Worm (Caenorhabditis elegans) whole organism, mixed stage, embryonic: ENCODE measurements around the gene clec-123.
"Not testable (repeated sequence)": the region's sequence is repeated elsewhere in the genome, so short reads cannot be mapped to it uniquely, and the experiment has no call there.

ENCODE experiments used
- M03D4.4 ChIP-seq: sonication (generic microtip); optimal IDR thresholded peaks from 2 replicates; lab custom pipeline; 2017; ENCODE audit warnings: mild to moderate bottlenecking, missing genetic modification characterization, missing compliant biosample characterization
- blmp-1 ChIP-seq: fragments of 150-350 bp; optimal IDR thresholded peaks from 2 replicates; lab custom pipeline; 2014; ENCODE audit warnings: missing biosample characterization, missing genetic modification characterization
- ceh-39 ChIP-seq: fragments of 150-350 bp; optimal IDR thresholded peaks from 2 replicates; lab custom pipeline; 2014; ENCODE audit warnings: missing biosample characterization, missing genetic modification characterization
- ceh-43 ChIP-seq: fragments of 200-800 bp; sonication (Bioruptor generic); optimal IDR thresholded peaks from 2 replicates; lab custom pipeline; 2018; ENCODE audit warnings: mild to moderate bottlenecking, missing genetic modification characterization, moderate library complexity, missing compliant biosample characterization
- ceh-83 ChIP-seq: fragments of 200-800 bp; sonication (Bioruptor generic); optimal IDR thresholded peaks from 2 replicates; lab custom pipeline; 2018; ENCODE audit warnings: mild to moderate bottlenecking, missing genetic modification characterization, missing compliant biosample characterization
- ces-1 ChIP-seq: fragments of 150-350 bp; optimal IDR thresholded peaks from 2 replicates; lab custom pipeline; 2014; ENCODE audit warnings: missing biosample characterization, missing genetic modification reagents, missing genetic modification characterization
- cnd-1 ChIP-seq: fragments of 200-800 bp; sonication (Bioruptor generic); optimal IDR thresholded peaks from 2 replicates; lab custom pipeline; 2018; ENCODE audit warnings: mild to moderate bottlenecking, missing genetic modification characterization, missing compliant biosample characterization
- drap-1 ChIP-seq: fragments of 200-800 bp; sonication (Bioruptor generic); optimal IDR thresholded peaks from 3 replicates; lab custom pipeline; 2018; ENCODE audit warnings: mild to moderate bottlenecking, missing genetic modification characterization, missing compliant biosample characterization
- elt-1 ChIP-seq: sonication (generic microtip); optimal IDR thresholded peaks from 2 replicates; lab custom pipeline; 2017; ENCODE audit warnings: missing genetic modification characterization, mild to moderate bottlenecking, missing compliant biosample characterization, antibody characterized with exemption, moderate library complexity, borderline replicate concordance; ENCODE audit not compliant: insufficient read depth
- ham-2 ChIP-seq: fragments of 200-800 bp; sonication (Bioruptor generic); optimal IDR thresholded peaks from 2 replicates; lab custom pipeline; 2018; ENCODE audit warnings: mild to moderate bottlenecking, missing genetic modification characterization, missing compliant biosample characterization
- hlh-1 ChIP-seq: fragments of 150-350 bp; optimal IDR thresholded peaks from 2 replicates; lab custom pipeline; 2014; ENCODE audit warnings: missing biosample characterization, missing genetic modification reagents, missing genetic modification characterization
- lin-13 ChIP-seq: fragments of 150-350 bp; optimal IDR thresholded peaks from 2 replicates; lab custom pipeline; 2014; ENCODE audit warnings: missing biosample characterization, missing genetic modification characterization
- lin-32 ChIP-seq: fragments of 200-800 bp; sonication (Bioruptor generic); optimal IDR thresholded peaks from 2 replicates; lab custom pipeline; 2018; ENCODE audit warnings: mild to moderate bottlenecking, missing genetic modification characterization, missing compliant biosample characterization
- lsy-2 ChIP-seq: fragments of 150-350 bp; optimal IDR thresholded peaks from 2 replicates; lab custom pipeline; 2014; ENCODE audit warnings: missing biosample characterization, missing genetic modification characterization
- mep-1 ChIP-seq: fragments of 150-350 bp; optimal IDR thresholded peaks from 2 replicates; lab custom pipeline; 2017; ENCODE audit warnings: missing biosample characterization, missing genetic modification reagents, missing genetic modification characterization, inconsistent platforms
- nhr-12 ChIP-seq: fragments of 150-350 bp; optimal IDR thresholded peaks from 2 replicates; lab custom pipeline; 2014; ENCODE audit warnings: missing biosample characterization, missing genetic modification characterization
- nhr-2 ChIP-seq: fragments of 150-350 bp; optimal IDR thresholded peaks from 2 replicates; lab custom pipeline; 2014; ENCODE audit warnings: missing biosample characterization, missing genetic modification characterization
- nhr-237 ChIP-seq: fragments of 150-350 bp; optimal IDR thresholded peaks from 2 replicates; lab custom pipeline; 2014; ENCODE audit warnings: missing biosample characterization, missing genetic modification characterization
- nhr-28 ChIP-seq: fragments of 150-350 bp; optimal IDR thresholded peaks from 2 replicates; lab custom pipeline; 2014; ENCODE audit warnings: missing biosample characterization, missing genetic modification characterization
- nhr-76 ChIP-seq: sonication (generic microtip); optimal IDR thresholded peaks from 2 replicates; lab custom pipeline; 2017; ENCODE audit warnings: missing biosample characterization, missing genetic modification characterization
- pha-4 ChIP-seq: fragments of 150-350 bp; optimal IDR thresholded peaks from 2 replicates; lab custom pipeline; 2018; ENCODE audit warnings: missing biosample characterization, missing genetic modification reagents, missing genetic modification characterization
- sem-2 ChIP-seq: fragments of 200-800 bp; sonication (Bioruptor generic); optimal IDR thresholded peaks from 2 replicates; lab custom pipeline; 2018; ENCODE audit warnings: mild to moderate bottlenecking, missing genetic modification characterization, missing compliant biosample characterization
- snpc-4 ChIP-seq: fragments of 150-350 bp; optimal IDR thresholded peaks from 2 replicates; lab custom pipeline; 2014; ENCODE audit warnings: missing biosample characterization, missing genetic modification characterization
- sptf-1 ChIP-seq: sonication (generic microtip); optimal IDR thresholded peaks from 2 replicates; lab custom pipeline; 2017; ENCODE audit warnings: mild to moderate bottlenecking, missing genetic modification characterization, moderate library complexity, missing compliant biosample characterization
- tbx-8 ChIP-seq: fragments of 200-800 bp; sonication (Bioruptor generic); optimal IDR thresholded peaks from 2 replicates; lab custom pipeline; 2018; ENCODE audit warnings: mild to moderate bottlenecking, missing genetic modification characterization, moderate library complexity, missing compliant biosample characterization
- unc-120 ChIP-seq: sonication (generic microtip); optimal IDR thresholded peaks from 2 replicates; lab custom pipeline; 2017; ENCODE audit warnings: missing genetic modification characterization, missing compliant biosample characterization; ENCODE audit not compliant: poor library complexity, severe bottlenecking
- unc-39 ChIP-seq: fragments of 150-350 bp; optimal IDR thresholded peaks from 2 replicates; lab custom pipeline; 2014; ENCODE audit warnings: missing biosample characterization, missing genetic modification characterization
- unc-62 ChIP-seq: fragments of 150-350 bp; optimal IDR thresholded peaks from 2 replicates; lab custom pipeline; 2014; ENCODE audit warnings: missing biosample characterization, missing genetic modification reagents, missing genetic modification characterization
- ztf-11 ChIP-seq: fragments of 150-350 bp; optimal IDR thresholded peaks from 2 replicates; lab custom pipeline; 2014; ENCODE audit warnings: missing biosample characterization, missing genetic modification characterization

clec-123 gene

DNA sequence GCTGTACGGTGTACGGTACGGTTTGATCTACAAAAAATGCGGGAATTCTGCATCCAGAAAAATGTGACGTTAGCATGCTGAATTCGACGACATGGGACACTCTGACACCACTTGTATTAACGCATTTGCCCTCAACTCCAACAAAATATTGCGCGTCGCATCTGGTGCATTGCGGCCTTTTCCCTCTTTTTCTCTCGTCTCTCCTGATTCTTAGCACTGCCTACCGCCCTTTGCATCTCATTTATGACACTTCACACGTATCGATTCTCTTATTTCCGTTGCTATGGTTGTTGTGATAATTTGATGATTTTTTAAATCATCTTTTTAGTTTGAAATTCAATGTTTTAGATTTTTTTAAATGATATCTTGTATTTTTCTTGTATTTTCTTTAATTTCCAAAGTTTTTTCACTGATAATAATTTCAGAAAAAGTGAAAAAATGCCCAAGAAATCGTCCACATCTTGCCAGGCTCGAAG lies 4.9 kb downstream of the clec-123 start, which contains the start of gene T10D4.6:
Gene T10D4.6, plus strand, starts transcription at position 426 of the 476 bp plus-strand sequence.
- TF ChIP-seq drap-1 = no peak
- peak; percentile 18 for TF ChIP-seq hlh-1 (tag; lab: Kevin White, UChicago)
- peak; percentile 30 for TF ChIP-seq sptf-1 (tag; lab: Kevin White, UChicago)
- no peak for TF ChIP-seq ces-1 (GFP tag; lab: Kevin White, UChicago)
- TF ChIP-seq ztf-11 (tag; lab: Kevin White, UChicago) = no peak
- TF ChIP-seq unc-62 (GFP tag; lab: Kevin White, UChicago) = peak; percentile 28
- peak; percentile 53 for TF ChIP-seq mep-1 (tag; lab: Kevin White, UChicago)
- no peak for TF ChIP-seq snpc-4
- no peak for TF ChIP-seq M03D4.4
- peak; percentile 33 for TF ChIP-seq pha-4 (tag; lab: Kevin White, UChicago)
- peak; percentile 9 for TF ChIP-seq ceh-39 (tag; lab: Kevin White, UChicago)
- peak; percentile 17 for TF ChIP-seq lin-13 (tag; lab: Kevin White, UChicago)

- TF ChIP-seq lsy-2 (tag; lab: Kevin White, UChicago) (no peak), nhr-2 (tag; lab: Kevin White, UChicago) (no peak), nhr-12 (tag; lab: Kevin White, UChicago) (no peak), ham-2 (no peak), blmp-1 (tag; lab: Kevin White, UChicago) (no peak), ceh-83 (GFP tag; lab: Kevin White, UChicago) (no peak), tbx-8 (GFP tag; lab: Kevin White, UChicago) (no peak), cnd-1 (tag; lab: Kevin White, UChicago) (no peak), sem-2 (no peak), drap-1 (no peak)
- TF ChIP-seq, all 35 proteins: peak for 0
These were observed 9.2 kb downstream of the clec-123 start, which contains the start of gene srh-71 for ce11 chrII:3123206-3123605. srh-71 (plus strand) TSS chrII:3123506.

DNA sequence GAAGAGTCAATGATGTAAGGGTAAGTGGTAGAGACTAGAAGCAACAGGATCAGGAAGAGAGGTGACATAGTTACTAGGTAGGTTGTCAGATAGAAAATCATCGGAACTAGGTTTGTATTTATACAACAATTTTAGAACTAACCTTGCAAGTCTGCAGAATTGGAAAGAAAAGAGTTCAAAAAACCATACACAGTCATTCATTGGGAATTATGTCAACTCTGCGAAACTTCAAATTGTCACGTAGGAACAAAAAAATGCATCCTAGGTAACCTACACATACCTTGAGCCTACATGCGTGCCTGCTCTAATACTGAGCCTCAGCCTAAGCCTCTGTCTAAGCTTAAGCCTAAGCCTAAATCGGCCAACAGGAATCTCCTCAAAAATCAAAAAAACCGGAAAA lies 12.3 kb downstream of the clec-123 start, which contains the start of gene ins-19:
Gene ins-19, minus strand, starts transcription at position 101 of the 400 bp plus-strand sequence.
- TF ChIP-seq lsy-2 (tag; lab: Kevin White, UChicago) (no peak), elt-1 (tag; lab: Kevin White, UChicago) (no peak), ceh-43 (GFP tag; lab: Kevin White, UChicago) (no peak), hlh-1 (tag; lab: Kevin White, UChicago) (no peak), ztf-11 (tag; lab: Kevin White, UChicago) (no peak)

- not testable (repeated sequence) for TF ChIP-seq nhr-2 (tag; lab: Kevin White, UChicago); ceh-39 (tag; lab: Kevin White, UChicago); unc-62 (GFP tag; lab: Kevin White, UChicago)
These were observed 12.7 kb downstream of the clec-123 start, which contains the start of gene ins-31 for ce11 chrII:3126741-3127140. ins-31 (plus strand) TSS chrII:3127041.

- no peak for TF ChIP-seq nhr-28 (tag; lab: Kevin White, UChicago)
- no peak for TF ChIP-seq sptf-1 (tag; lab: Kevin White, UChicago)
- TF ChIP-seq blmp-1 (tag; lab: Kevin White, UChicago) = no peak
- no peak for TF ChIP-seq unc-39 (tag; lab: Kevin White, UChicago)
- no peak for TF ChIP-seq nhr-76 (tag; lab: Kevin White, UChicago)
- no peak for TF ChIP-seq nhr-237 (tag; lab: Kevin White, UChicago)
- no peak for TF ChIP-seq lin-32 (GFP tag; lab: Kevin White, UChicago)
- no peak for TF ChIP-seq ceh-83 (GFP tag; lab: Kevin White, UChicago)
- no peak for TF ChIP-seq elt-1 (tag; lab: Kevin White, UChicago)
- no peak for TF ChIP-seq drap-1
- no peak for TF ChIP-seq ham-2
- TF ChIP-seq unc-120 (tag; lab: Kevin White, UChicago) = no peak
- no peak for TF ChIP-seq nhr-2 (tag; lab: Kevin White, UChicago)
These were observed 15.0 kb downstream of the clec-123 start, which contains the start of gene chil-24 for ce11 chrII:3129007-3129406. chil-24 (plus strand) TSS chrII:3129162.
